Worm (Caenorhabditis elegans): ENCODE measurements around the gene R02D5.9.

DNA sequence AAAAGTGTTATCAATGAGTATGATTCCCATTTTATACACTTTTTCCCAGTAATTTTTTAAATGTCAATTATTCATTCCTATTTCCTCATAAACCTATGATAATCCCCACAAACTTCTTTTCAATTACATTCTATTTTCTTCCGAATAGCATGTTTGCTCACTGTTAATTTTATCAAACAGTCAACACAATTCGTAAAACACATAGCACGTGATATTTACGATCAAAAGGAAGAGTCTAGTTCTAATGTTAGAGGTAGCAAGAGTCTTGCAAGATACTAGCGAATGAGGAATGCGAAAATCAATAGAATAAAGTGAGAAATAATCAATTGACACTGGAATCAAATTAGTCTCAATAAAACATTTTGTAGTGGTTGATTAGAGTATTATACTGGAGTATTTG lies 28.4 kb upstream of the R02D5.9 start:
- TF ChIP-seq php-3 (GFP tag; IDR thresholded peaks at IDR 0.05) = no peak
- no peak for TF ChIP-seq pha-4 (GFP tag; IDR thresholded peaks at IDR 0.05)
- no peak for TF ChIP-seq pha-4 (tag; optimal IDR thresholded peaks at IDR 0.05)
- no peak for TF ChIP-seq T26A8.4 (GFP tag; IDR thresholded peaks at IDR 0.05)
- TF ChIP-seq lsy-2 (tag; optimal IDR thresholded peaks at IDR 0.05) = no peak
- no peak for TF ChIP-seq ctbp-1 (GFP tag; IDR thresholded peaks at IDR 0.05)
- no peak for TF ChIP-seq duxl-1 (tag; optimal IDR thresholded peaks at IDR 0.05; ENCODE audit: poor library complexity)
- no peak for TF ChIP-seq sdz-12 (GFP tag; optimal IDR thresholded peaks at IDR 0.05)
- no peak for TF ChIP-seq mdl-1 (tag; optimal IDR thresholded peaks at IDR 0.05)
- TF ChIP-seq ceh-20 (GFP tag; IDR thresholded peaks at IDR 0.05) = no peak
- TF ChIP-seq nhr-10 (tag; optimal IDR thresholded peaks at IDR 0.05) = no peak
- TF ChIP-seq lin-13 (GFP tag; optimal IDR thresholded peaks at IDR 0.05) = no peak
- no peak for TF ChIP-seq R02D3.7 (tag; optimal IDR thresholded peaks at IDR 0.05)

Data from whole organism, L4 larva.